Fruit fly (Drosophila melanogaster): ENCODE results near the gene tal-2A.

tal-2A gene

dm6 chr3R:13800430-13800848 lies 12.5 kb upstream of the tal-2A start (continued):
- TF ChIP-seq jing (GFP tag; optimal IDR thresholded peaks at IDR 0.05) (peak; percentile 27), run (tag; optimal IDR thresholded peaks at IDR 0.05) (peak; percentile 79), CG6765 (GFP tag; optimal IDR thresholded peaks at IDR 0.05) (peak; percentile 82), crol (GFP tag; IDR thresholded peaks at IDR 0.05) (no peak), CG33213 (GFP tag; optimal IDR thresholded peaks at IDR 0.05) (peak; percentile 35), ab (GFP tag; optimal IDR thresholded peaks at IDR 0.05) (no peak), Ptx1 (GFP tag; IDR thresholded peaks at IDR 0.05) (peak; percentile 94), CG18764 (GFP tag; optimal IDR thresholded peaks at IDR 0.05) (peak; percentile 73), nerfin-1 (tag; optimal IDR thresholded peaks at IDR 0.05) (peak; percentile 99), CG30431 (GFP tag; optimal IDR thresholded peaks at IDR 0.05) (peak; percentile 64), so (GFP tag; IDR thresholded peaks at IDR 0.05) (peak; percentile 95), gem (tag; optimal IDR thresholded peaks at IDR 0.05) (peak; percentile 92), CG6254 (GFP tag; optimal IDR thresholded peaks at IDR 0.05) (peak; percentile 88), jumu (GFP tag; optimal IDR thresholded peaks at IDR 0.05) (peak; percentile 71), sd (tag; optimal IDR thresholded peaks at IDR 0.05) (peak; percentile 91), slp2 (GFP tag; optimal IDR thresholded peaks at IDR 0.05) (peak; percentile 10), cato (GFP tag; optimal IDR thresholded peaks at IDR 0.05; ENCODE audit: borderline replicate concordance) (peak; percentile 64), shn (GFP tag; optimal IDR thresholded peaks at IDR 0.05) (no peak), otp (GFP tag; IDR thresholded peaks at IDR 0.05) (peak; percentile 93), vfl (GFP tag; optimal IDR thresholded peaks at IDR 0.05) (peak; percentile 65), CG7357 (GFP tag; IDR thresholded peaks at IDR 0.05) (peak; percentile 80), dimm (GFP tag; IDR thresholded peaks at IDR 0.05) (peak; percentile 74), CG17385 (GFP tag; optimal IDR thresholded peaks at IDR 0.05) (peak; percentile 88), Usf (GFP tag; optimal IDR thresholded peaks at IDR 0.05) (peak; percentile 36), esg (GFP tag; conservative IDR thresholded peaks at IDR 0.05) (peak; percentile 93), CG8765 (GFP tag; IDR thresholded peaks at IDR 0.05) (peak; percentile 64; the same call in 1 of the 2 replicates), z (GFP tag; IDR thresholded peaks at IDR 0.05) (0 out of 3 replicates have a peak, but pooled peaks have one; percentile 35), CG15269 (tag; optimal IDR thresholded peaks at IDR 0.05) (peak; percentile 93), CG12071 (GFP tag; optimal IDR thresholded peaks at IDR 0.05) (peak; percentile 69), h (optimal IDR thresholded peaks at IDR 0.05) (no peak), zen2 (GFP tag; IDR thresholded peaks at IDR 0.05; ENCODE audit: partially characterized antibody) (no peak), NK7.1 (GFP tag; optimal IDR thresholded peaks at IDR 0.05) (peak; percentile 6), CG3163 (GFP tag; optimal IDR thresholded peaks at IDR 0.05) (peak; percentile 4), al (GFP tag; IDR thresholded peaks at IDR 0.05) (peak; percentile 88), gro (GFP tag; optimal IDR thresholded peaks at IDR 0.05) (peak; percentile 37), abd-A (tag; optimal IDR thresholded peaks at IDR 0.05) (no peak), CG4424 (GFP tag; optimal IDR thresholded peaks at IDR 0.05) (peak; percentile 86), B-H1 (GFP tag; IDR thresholded peaks at IDR 0.05) (peak; percentile 91), Hr78 (GFP tag; optimal IDR thresholded peaks at IDR 0.05) (peak in 1 of 2 experiments; percentile 35), Abd-B (GFP tag; optimal IDR thresholded peaks at IDR 0.05) (peak; percentile 73), da (GFP tag; optimal IDR thresholded peaks at IDR 0.05) (no peak), tap (tag; optimal IDR thresholded peaks at IDR 0.05) (peak; percentile 15), salm (tag; optimal IDR thresholded peaks at IDR 0.05) (peak; percentile 70), CG18599 (GFP tag; optimal IDR thresholded peaks at IDR 0.05) (peak; percentile 98), CG2202 (tag; optimal IDR thresholded peaks at IDR 0.05) (peak; percentile 77), gsb-n (tag; optimal IDR thresholded peaks at IDR 0.05) (peak; percentile 85), emc (GFP tag; optimal IDR thresholded peaks at IDR 0.05) (no peak), Atf6 (GFP tag; IDR thresholded peaks at IDR 0.05) (peak; percentile 96), CG12155 (GFP tag; optimal IDR thresholded peaks at IDR 0.05) (peak; percentile 83), ind (GFP tag; optimal IDR thresholded peaks at IDR 0.05) (peak; percentile 79), CG10209 (GFP tag; optimal IDR thresholded peaks at IDR 0.05) (peak; percentile 91), psq (GFP tag; optimal IDR thresholded peaks at IDR 0.05) (peak; percentile 43)

Data from whole organism, embryonic.